Fruit fly (Drosophila melanogaster): ENCODE results near the gene CG5989.

DNA sequence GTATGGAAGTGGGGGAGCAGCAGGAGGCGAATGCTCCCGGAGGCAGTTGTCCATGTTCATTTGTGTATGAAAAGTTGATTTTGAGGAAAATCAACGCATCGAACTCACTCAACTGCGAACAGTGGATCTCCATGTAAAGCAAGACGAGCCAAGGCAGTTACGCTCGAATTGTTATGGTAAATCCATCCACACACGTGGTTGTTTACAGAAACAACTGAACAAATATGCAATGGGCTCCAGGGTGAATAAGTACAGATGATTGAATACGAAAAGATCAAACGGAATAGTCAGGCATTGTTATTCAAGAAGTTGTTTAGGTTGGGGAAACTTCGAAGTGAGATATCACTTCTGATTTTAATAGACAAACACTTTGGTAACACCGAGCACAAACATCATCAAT is 19.9 kb downstream of the CG5989 start:
- TF ChIP-seq CG15710 (tag; optimal IDR thresholded peaks at IDR 0.05) (no peak), EcR (GFP tag; optimal IDR thresholded peaks at IDR 0.05) (no peak), CG17806 (tag; optimal IDR thresholded peaks at IDR 0.05) (no peak), D1 (tag; optimal IDR thresholded peaks at IDR 0.05) (no peak), Snoo (tag; optimal IDR thresholded peaks at IDR 0.05) (no peak), rn (GFP tag; IDR thresholded peaks at IDR 0.05) (no peak), CG13204 (GFP tag; optimal IDR thresholded peaks at IDR 0.05) (no peak), CG4496 (GFP tag; IDR thresholded peaks at IDR 0.05) (no peak), CG32121 (GFP tag; IDR thresholded peaks at IDR 0.05) (no peak), CG9948 (tag; optimal IDR thresholded peaks at IDR 0.05) (no peak), Pif1B (GFP tag; optimal IDR thresholded peaks at IDR 0.05) (no peak), fd96Ca (GFP tag; IDR thresholded peaks at IDR 0.05) (no peak), CG12605 (GFP tag; IDR thresholded peaks at IDR 0.05) (no peak)

Measured in whole organism, pupa.